Fruit fly (Drosophila melanogaster) whole organism, embryonic: ENCODE results near the gene CG11608.

Experiments
- Adf1 ChIP-seq: fragments of 200-800 bp; sonication (Bioruptor generic); IDR thresholded peaks from 2 replicates; pipeline ENCODE4 v1.3.6; 2022; ENCODE audit warnings: missing biosample characterization, missing genetic modification characterization
- Atf6 ChIP-seq: fragments of 200-800 bp; sonication (Bioruptor generic); IDR thresholded peaks from 2 replicates; pipeline ENCODE4 v1.3.6; 2022; ENCODE audit warnings: missing biosample characterization, missing genetic modification characterization
- BtbVII ChIP-seq: fragments of 200-800 bp; sonication (Bioruptor generic); optimal IDR thresholded peaks from 3 replicates; lab custom pipeline; 2017; ENCODE audit warnings: missing biosample characterization, mild to moderate bottlenecking, missing genetic modification characterization
- CG12071 ChIP-seq: fragments of 200-800 bp; sonication (Bioruptor generic); optimal IDR thresholded peaks from 3 replicates; lab custom pipeline; 2018; ENCODE audit warnings: missing biosample characterization, mild to moderate bottlenecking, missing genetic modification characterization
- CG14710 ChIP-seq: fragments of 200-800 bp; sonication (Bioruptor generic); optimal IDR thresholded peaks from 3 replicates; lab custom pipeline; 2019; ENCODE audit warnings: missing biosample characterization, mild to moderate bottlenecking, missing genetic modification characterization, moderate library complexity
- CG15269 ChIP-seq: fragments of 200-800 bp; sonication (Bioruptor generic); optimal IDR thresholded peaks from 2 replicates; lab custom pipeline; 2018; ENCODE audit warnings: missing biosample characterization, mild to moderate bottlenecking, missing genetic modification characterization, moderate library complexity
- CG1529 ChIP-seq: fragments of 200-800 bp; sonication (Bioruptor generic); optimal IDR thresholded peaks from 3 replicates; lab custom pipeline; 2018; ENCODE audit warnings: missing biosample characterization, missing genetic modification characterization
- CG15514 ChIP-seq: fragments of 200-800 bp; sonication (Bioruptor generic); optimal IDR thresholded peaks from 3 replicates; lab custom pipeline; 2017; ENCODE audit warnings: missing biosample characterization, missing genetic modification characterization, mild to moderate bottlenecking, moderate library complexity, missing genetic modification reagents
- CG15696 ChIP-seq: fragments of 200-800 bp; sonication (Bioruptor generic); optimal IDR thresholded peaks from 2 replicates; lab custom pipeline; 2019; ENCODE audit warnings: missing biosample characterization, mild to moderate bottlenecking, missing genetic modification characterization, moderate library complexity
- CG16779 ChIP-seq: fragments of 200-800 bp; sonication (Bioruptor generic); IDR thresholded peaks from 2 replicates; pipeline ENCODE4 v1.3.6; 2022; ENCODE audit warnings: missing biosample characterization, missing genetic modification characterization
- CG16815 ChIP-seq: fragments of 200-800 bp; sonication (Bioruptor generic); optimal IDR thresholded peaks from 3 replicates; lab custom pipeline; 2017; ENCODE audit warnings: missing biosample characterization, mild to moderate bottlenecking, missing genetic modification characterization
- CG16863 ChIP-seq: fragments of 200-800 bp; sonication (Bioruptor generic); optimal IDR thresholded peaks from 3 replicates; lab custom pipeline; 2016; ENCODE audit warnings: missing biosample characterization, missing genetic modification characterization
- CG1792 ChIP-seq: fragments of 200-800 bp; sonication (Bioruptor generic); optimal IDR thresholded peaks from 2 replicates; lab custom pipeline; 2016; ENCODE audit warnings: missing biosample characterization, missing genetic modification characterization
- CG3065 ChIP-seq: fragments of 200-800 bp; sonication (Bioruptor generic); optimal IDR thresholded peaks from 2 replicates; lab custom pipeline; 2016; ENCODE audit warnings: missing biosample characterization, missing genetic modification characterization
- CG3281 ChIP-seq: fragments of 200-800 bp; sonication (Bioruptor generic); optimal IDR thresholded peaks from 3 replicates; lab custom pipeline; 2017; ENCODE audit warnings: missing biosample characterization, mild to moderate bottlenecking, missing genetic modification characterization
- CG3838 ChIP-seq: fragments of 200-800 bp; sonication (Bioruptor generic); optimal IDR thresholded peaks from 3 replicates; lab custom pipeline; 2016; ENCODE audit warnings: missing biosample characterization, missing genetic modification characterization
- CG4404 ChIP-seq: fragments of 200-800 bp; sonication (Bioruptor generic); IDR thresholded peaks from 2 replicates; pipeline ENCODE4 v1.3.6; 2022; ENCODE audit warnings: missing biosample characterization, missing genetic modification characterization
- CG4424 ChIP-seq: fragments of 200-800 bp; sonication (Bioruptor generic); optimal IDR thresholded peaks from 3 replicates; lab custom pipeline; 2016; ENCODE audit warnings: missing biosample characterization, missing genetic modification characterization
- CG6254 ChIP-seq: fragments of 200-800 bp; sonication (Bioruptor generic); optimal IDR thresholded peaks from 3 replicates; lab custom pipeline; 2017; ENCODE audit warnings: mild to moderate bottlenecking, missing biosample characterization, missing genetic modification reagents, missing genetic modification characterization
- CG6765 ChIP-seq: fragments of 200-800 bp; sonication (Bioruptor generic); optimal IDR thresholded peaks from 3 replicates; lab custom pipeline; 2017; ENCODE audit warnings: missing biosample characterization, mild to moderate bottlenecking, missing genetic modification characterization
- CG7839 ChIP-seq: fragments of 200-800 bp; sonication (Bioruptor generic); optimal IDR thresholded peaks from 3 replicates; lab custom pipeline; 2018; ENCODE audit warnings: missing biosample characterization, mild to moderate bottlenecking, missing genetic modification characterization, moderate library complexity
- CG7928 ChIP-seq: fragments of 200-800 bp; sonication (Bioruptor generic); optimal IDR thresholded peaks from 2 replicates; lab custom pipeline; 2017; ENCODE audit warnings: missing biosample characterization, mild to moderate bottlenecking, missing genetic modification characterization
- CG8388 ChIP-seq: fragments of 200-800 bp; sonication (Bioruptor generic); optimal IDR thresholded peaks from 2 replicates; lab custom pipeline; 2019; ENCODE audit warnings: missing biosample characterization, mild to moderate bottlenecking, missing genetic modification characterization, moderate library complexity
- Dbx ChIP-seq: fragments of 200-800 bp; sonication (Bioruptor generic); IDR thresholded peaks from 3 replicates; pipeline ENCODE4 v1.3.6; 2022; ENCODE audit warnings: missing biosample characterization, missing genetic modification characterization
- Dip2 ChIP-seq: fragments of 200-800 bp; sonication (Bioruptor generic); IDR thresholded peaks from 2 replicates; pipeline ENCODE4 v1.3.6; 2022; ENCODE audit warnings: missing biosample characterization, missing genetic modification characterization
- HLH54F ChIP-seq: fragments of 200-800 bp; sonication (Bioruptor generic); optimal IDR thresholded peaks from 3 replicates; lab custom pipeline; 2016; ENCODE audit warnings: missing biosample characterization, missing genetic modification characterization
- HmgZ ChIP-seq: fragments of 200-800 bp; sonication (Bioruptor generic); optimal IDR thresholded peaks from 2 replicates; lab custom pipeline; 2018; ENCODE audit warnings: missing biosample characterization, mild to moderate bottlenecking, missing genetic modification characterization
- Hr51 ChIP-seq, 2 experiments: fragments of 200-800 bp; sonication (Bioruptor generic); optimal IDR thresholded peaks; 2 replicates in 1 of 2; 3 replicates in 1 of 2; lab custom pipeline; 2016 to 2018; ENCODE audit warnings: missing biosample characterization in 2 of 2, missing genetic modification characterization in 2 of 2, mild to moderate bottlenecking in 1 of 2, moderate library complexity in 1 of 2
- MESR4 ChIP-seq: fragments of 200-800 bp; sonication (Bioruptor generic); optimal IDR thresholded peaks from 2 replicates; lab custom pipeline; 2018; ENCODE audit warnings: missing biosample characterization, mild to moderate bottlenecking, missing genetic modification characterization, moderate library complexity
- Opbp ChIP-seq: fragments of 200-800 bp; sonication (Bioruptor generic); IDR thresholded peaks from 3 replicates; pipeline ENCODE4 v1.3.6; 2022; ENCODE audit warnings: missing biosample characterization, missing genetic modification characterization; ENCODE audit not compliant: partially characterized antibody
- Sox102F ChIP-seq: fragments of 200-800 bp; sonication (Bioruptor generic); optimal IDR thresholded peaks from 2 replicates; lab custom pipeline; 2018; ENCODE audit warnings: missing biosample characterization, mild to moderate bottlenecking, missing genetic modification characterization, moderate library complexity
- Tbp ChIP-seq: fragments of >200 bp; optimal IDR thresholded peaks from 2 replicates; lab custom pipeline; 2018; ENCODE audit warnings: missing biosample characterization, missing genetic modification characterization
- bab2 ChIP-seq: fragments of 200-800 bp; sonication (Bioruptor generic); optimal IDR thresholded peaks from 2 replicates; lab custom pipeline; 2016; ENCODE audit warnings: missing biosample characterization, missing genetic modification characterization
- bbx ChIP-seq: fragments of 200-800 bp; sonication (Bioruptor generic); IDR thresholded peaks from 2 replicates; pipeline ENCODE4 v1.3.6; 2022; ENCODE audit warnings: missing biosample characterization, missing genetic modification characterization; ENCODE audit not compliant: partially characterized antibody
- caup ChIP-seq: fragments of 200-800 bp; sonication (Bioruptor generic); optimal IDR thresholded peaks from 3 replicates; lab custom pipeline; 2017; ENCODE audit warnings: missing biosample characterization, mild to moderate bottlenecking, missing genetic modification characterization, moderate library complexity; ENCODE audit not compliant: severe bottlenecking
- chn ChIP-seq: fragments of 200-800 bp; sonication (Bioruptor generic); optimal IDR thresholded peaks from 2 replicates; lab custom pipeline; 2016; ENCODE audit warnings: missing biosample characterization, missing genetic modification characterization
- da ChIP-seq: fragments of 200-800 bp; sonication (Bioruptor generic); optimal IDR thresholded peaks from 2 replicates; lab custom pipeline; 2016; ENCODE audit warnings: missing biosample characterization, missing genetic modification characterization
- danr ChIP-seq: fragments of 200-800 bp; sonication (Bioruptor generic); IDR thresholded peaks from 2 replicates; pipeline ENCODE4 v1.3.6; 2022; ENCODE audit warnings: missing biosample characterization, missing genetic modification characterization
- dati ChIP-seq: fragments of 200-800 bp; sonication (Bioruptor generic); IDR thresholded peaks from 2 replicates; pipeline ENCODE4 v1.3.6; 2022; ENCODE audit warnings: missing biosample characterization, missing genetic modification characterization
- dmrt11E ChIP-seq: fragments of 200-800 bp; sonication (Bioruptor generic); optimal IDR thresholded peaks from 3 replicates; lab custom pipeline; 2018; ENCODE audit warnings: missing biosample characterization, mild to moderate bottlenecking, missing genetic modification characterization, moderate library complexity
- emc ChIP-seq: fragments of 200-800 bp; sonication (Bioruptor generic); optimal IDR thresholded peaks from 2 replicates; lab custom pipeline; 2016; ENCODE audit warnings: missing biosample characterization, missing genetic modification characterization
- gsb ChIP-seq: fragments of 200-800 bp; sonication (Bioruptor generic); IDR thresholded peaks from 2 replicates; pipeline ENCODE4 v1.3.6; 2022; ENCODE audit warnings: missing biosample characterization, missing genetic modification characterization
- pan ChIP-seq, 4 experiments: fragments of >200 bp in 3 of 4; fragments of 200-800 bp in 1 of 4; sonication (Bioruptor generic) in 1 of 4; optimal IDR thresholded peaks in 3 of 4; IDR thresholded peaks in 1 of 4; 2 replicates each; pipeline versions ENCODE4 v1.3.6 to Lab custom; 2017 to 2022; ENCODE audit warnings: missing biosample characterization in 2 of 4, missing genetic modification characterization in 2 of 4, mixed read lengths in 1 of 4
- ro ChIP-seq: fragments of 200-800 bp; sonication (Bioruptor generic); IDR thresholded peaks from 2 replicates; pipeline ENCODE4 v1.3.6; 2022; ENCODE audit warnings: missing biosample characterization, missing genetic modification characterization
- seq ChIP-seq: fragments of 200-800 bp; sonication (Bioruptor generic); IDR thresholded peaks from 2 replicates; pipeline ENCODE4 v1.3.6; 2022; ENCODE audit warnings: missing biosample characterization, missing genetic modification characterization
- sisA ChIP-seq: fragments of 200-800 bp; sonication (Bioruptor generic); IDR thresholded peaks from 2 replicates; pipeline ENCODE4 v1.3.6; 2022; ENCODE audit warnings: missing biosample characterization, missing genetic modification characterization
- so ChIP-seq: fragments of 200-800 bp; sonication (Bioruptor generic); IDR thresholded peaks from 3 replicates; pipeline ENCODE4 v1.3.6; 2022; ENCODE audit warnings: missing biosample characterization, missing genetic modification characterization
- vfl ChIP-seq: fragments of 200-800 bp; sonication (Bioruptor generic); optimal IDR thresholded peaks from 2 replicates; lab custom pipeline; 2016; ENCODE audit warnings: missing biosample characterization, missing genetic modification characterization
- vnd ChIP-seq: fragments of 200-800 bp; sonication (Bioruptor generic); IDR thresholded peaks from 3 replicates; pipeline ENCODE4 v1.3.6; 2022; ENCODE audit warnings: missing biosample characterization, missing genetic modification characterization; ENCODE audit not compliant: partially characterized antibody
- wek ChIP-seq: fragments of 200-800 bp; sonication (Bioruptor generic); optimal IDR thresholded peaks from 3 replicates; lab custom pipeline; 2018; ENCODE audit warnings: missing biosample characterization, mild to moderate bottlenecking, missing genetic modification characterization, moderate library complexity

Gene CG11608

dm6 chr3R:12627691-12628148, 10.6 kb upstream of the CG11608 start, which contains the start of the genes Vha55 and Snx3 (continued):
- TF ChIP-seq CG16863 (GFP tag; lab: Kevin White, UChicago) (peak; percentile 42), CG16779 (GFP tag; lab: Robert Waterston, UW) (no peak), HLH54F (GFP tag; lab: Kevin White, UChicago) (peak; percentile 91), Sox102F (GFP tag; lab: Kevin White, UChicago) (no peak), MESR4 (GFP tag; lab: Kevin White, UChicago) (peak; percentile 91), Dbx (GFP tag; lab: Robert Waterston, UW) (no peak), CG6765 (GFP tag; lab: Kevin White, UChicago) (peak; percentile 37), vnd (GFP tag; lab: Robert Waterston, UW) (no peak), CG8388 (no peak), emc (GFP tag; lab: Kevin White, UChicago) (peak; percentile 81), danr (no peak), bbx (GFP tag; lab: Robert Waterston, UW) (no peak), CG3281 (GFP tag; lab: Kevin White, UChicago) (no peak), CG1792 (GFP tag; lab: Kevin White, UChicago) (peak; percentile 0), CG7839 (peak; percentile 36), CG15269 (tag; lab: Kevin White, UChicago) (no peak), CG14710 (tag; lab: Kevin White, UChicago) (peak; percentile 88), seq (GFP tag; lab: Robert Waterston, UW) (no peak), CG7928 (GFP tag; lab: Kevin White, UChicago) (peak; percentile 60), sisA (no peak), dati (GFP tag; lab: Robert Waterston, UW) (no peak), vfl (GFP tag; lab: Kevin White, UChicago) (peak; percentile 88), bab2 (peak; percentile 85), Hr51 (GFP tag; optimal IDR thresholded peaks at IDR 0.05; lab: Kevin White, UChicago) (peak; percentile 23 to 81), gsb (GFP tag; lab: Robert Waterston, UW) (no peak), so (GFP tag; lab: Robert Waterston, UW) (no peak), CG15696 (tag; lab: Kevin White, UChicago) (peak; percentile 20), Adf1 (no peak), caup (GFP tag; lab: Kevin White, UChicago) (peak; percentile 78), CG4424 (GFP tag; lab: Kevin White, UChicago) (peak; percentile 63), Atf6 (no peak), BtbVII (GFP tag; lab: Kevin White, UChicago) (peak; percentile 44), Opbp (GFP tag; lab: Robert Waterston, UW) (no peak), da (GFP tag; lab: Kevin White, UChicago) (peak; percentile 39), CG4404 (GFP tag; lab: Robert Waterston, UW) (no peak), dmrt11E (tag; lab: Kevin White, UChicago) (peak; percentile 48), ro (GFP tag; lab: Robert Waterston, UW) (no peak), CG3065 (GFP tag; lab: Kevin White, UChicago) (peak; percentile 67), chn (GFP tag; lab: Kevin White, UChicago) (peak; percentile 72), CG6254 (no peak), HmgZ (peak; percentile 91), CG1529 (GFP tag; lab: Kevin White, UChicago) (no peak), CG16815 (GFP tag; lab: Kevin White, UChicago) (peak; percentile 51), CG15514 (GFP tag; lab: Kevin White, UChicago) (peak; percentile 98), CG3838 (peak; percentile 1), wek (GFP tag; lab: Kevin White, UChicago) (no peak), Tbp (GFP tag; lab: Kevin White, UChicago) (no peak), CG12071 (GFP tag; lab: Kevin White, UChicago) (peak; percentile 21), pan (optimal IDR thresholded peaks at IDR 0.05; lab: Kevin White, UChicago) (no peak), pan (GFP tag; optimal IDR thresholded peaks at IDR 0.05 in 1 of 2, IDR thresholded peaks at IDR 0.05 in 1 of 2) (no peak), Dip2 (no peak)
